Fruit fly (Drosophila melanogaster) whole organism, embryonic: ENCODE measurements around the gene hmw.
A peak's percentile ranks its signal among the peaks of the same experiment; 100 is the strongest.

Experiments
- Aef1 ChIP-seq: fragments of 200-800 bp; sonication (Bioruptor generic); IDR thresholded peaks from 3 replicates; pipeline ENCODE4 v1.3.6; 2022; ENCODE audit warnings: missing biosample characterization, missing genetic modification characterization
- Asciz ChIP-seq: fragments of 200-800 bp; sonication (Bioruptor generic); optimal IDR thresholded peaks from 2 replicates; lab custom pipeline; 2017; ENCODE audit warnings: missing biosample characterization, mild to moderate bottlenecking, missing genetic modification characterization, missing genetic modification reagents
- Awh ChIP-seq: fragments of 200-800 bp; sonication (Bioruptor generic); IDR thresholded peaks from 2 replicates; pipeline ENCODE4, ENCODE4 v1.3.6; 2022; ENCODE audit warnings: missing biosample characterization, missing genetic modification characterization
- C15 ChIP-seq: fragments of 200-800 bp; sonication (Bioruptor generic); IDR thresholded peaks from 3 replicates; pipeline ENCODE4 v1.3.6; 2022; ENCODE audit warnings: missing biosample characterization, missing genetic modification characterization
- CG10462 ChIP-seq: fragments of 200-800 bp; sonication (Bioruptor generic); optimal IDR thresholded peaks from 2 replicates; lab custom pipeline; 2016; ENCODE audit warnings: missing biosample characterization, missing genetic modification characterization
- CG10543 ChIP-seq: fragments of 200-800 bp; sonication (Bioruptor generic); optimal IDR thresholded peaks from 3 replicates; lab custom pipeline; 2017; ENCODE audit warnings: missing biosample characterization, mild to moderate bottlenecking, missing genetic modification characterization, moderate library complexity
- CG11723 ChIP-seq: fragments of 200-800 bp; sonication (Bioruptor generic); optimal IDR thresholded peaks from 2 replicates; lab custom pipeline; 2017; ENCODE audit warnings: missing biosample characterization, mild to moderate bottlenecking, missing genetic modification characterization
- CG17359 ChIP-seq: fragments of 200-800 bp; sonication (Bioruptor generic); optimal IDR thresholded peaks from 3 replicates; lab custom pipeline; 2018; ENCODE audit warnings: missing biosample characterization, mild to moderate bottlenecking, missing genetic modification characterization, moderate library complexity
- CG17361 ChIP-seq: fragments of 200-800 bp; sonication (Bioruptor generic); IDR thresholded peaks from 3 replicates; pipeline ENCODE4 v1.3.6; 2022; ENCODE audit warnings: missing biosample characterization, missing genetic modification characterization
- CG1832 ChIP-seq: fragments of 200-800 bp; sonication (Bioruptor generic); optimal IDR thresholded peaks from 2 replicates; lab custom pipeline; 2017; ENCODE audit warnings: missing biosample characterization, mild to moderate bottlenecking, missing genetic modification characterization, inconsistent platforms
- CG2199 ChIP-seq: fragments of 200-800 bp; sonication (Bioruptor generic); IDR thresholded peaks from 3 replicates; pipeline ENCODE4 v1.3.6; 2022; ENCODE audit warnings: missing biosample characterization, missing genetic modification characterization
- CG2202 ChIP-seq: fragments of 200-800 bp; sonication (Bioruptor generic); optimal IDR thresholded peaks from 2 replicates; lab custom pipeline; 2018; ENCODE audit warnings: missing biosample characterization, mild to moderate bottlenecking, missing genetic modification characterization
- CG2678 ChIP-seq: fragments of 200-800 bp; sonication (Bioruptor generic); optimal IDR thresholded peaks from 3 replicates; lab custom pipeline; 2019; ENCODE audit warnings: missing biosample characterization, mild to moderate bottlenecking, missing genetic modification characterization, moderate library complexity
- CG30403 ChIP-seq: fragments of 200-800 bp; sonication (Bioruptor generic); optimal IDR thresholded peaks from 3 replicates; lab custom pipeline; 2016; ENCODE audit warnings: missing biosample characterization, missing genetic modification characterization
- CG32767 ChIP-seq: fragments of 200-800 bp; sonication (Bioruptor generic); IDR thresholded peaks from 2 replicates; pipeline ENCODE4 v1.3.6; 2022; ENCODE audit warnings: missing biosample characterization, missing genetic modification characterization
- CG33557 ChIP-seq: fragments of 200-800 bp; sonication (Bioruptor generic); optimal IDR thresholded peaks from 2 replicates; lab custom pipeline; 2019; ENCODE audit warnings: missing biosample characterization, mild to moderate bottlenecking, missing genetic modification characterization, moderate library complexity
- CG4404 ChIP-seq: fragments of 200-800 bp; sonication (Bioruptor generic); IDR thresholded peaks from 2 replicates; pipeline ENCODE4 v1.3.6; 2022; ENCODE audit warnings: missing biosample characterization, missing genetic modification characterization
- CG7556 ChIP-seq: fragments of 200-800 bp; sonication (Bioruptor generic); optimal IDR thresholded peaks from 2 replicates; lab custom pipeline; 2017; ENCODE audit warnings: missing biosample characterization, mild to moderate bottlenecking, missing genetic modification characterization
- CG7745 ChIP-seq: fragments of 200-800 bp; sonication (Bioruptor generic); optimal IDR thresholded peaks from 2 replicates; lab custom pipeline; 2018; ENCODE audit warnings: missing biosample characterization, mild to moderate bottlenecking, missing genetic modification characterization, moderate library complexity
- CG7839 ChIP-seq: fragments of 200-800 bp; sonication (Bioruptor generic); optimal IDR thresholded peaks from 3 replicates; lab custom pipeline; 2018; ENCODE audit warnings: missing biosample characterization, mild to moderate bottlenecking, missing genetic modification characterization, moderate library complexity
- CHES-1-like ChIP-seq: fragments of 200-800 bp; sonication (Bioruptor generic); optimal IDR thresholded peaks from 2 replicates; lab custom pipeline; 2016; ENCODE audit warnings: missing biosample characterization, missing genetic modification characterization
- Hand ChIP-seq: fragments of 200-800 bp; sonication (Bioruptor generic); optimal IDR thresholded peaks from 2 replicates; lab custom pipeline; 2017; ENCODE audit warnings: mild to moderate bottlenecking, missing biosample characterization, missing genetic modification reagents, missing genetic modification characterization
- Hr78 ChIP-seq, 2 experiments: fragments of 200-800 bp in 1 of 2; fragments of >200 bp in 1 of 2; sonication (Bioruptor generic) in 1 of 2; optimal IDR thresholded peaks; 2 replicates each; lab custom pipeline; 2017 to 2019; ENCODE audit warnings: missing biosample characterization in 2 of 2, missing genetic modification characterization in 2 of 2, mild to moderate bottlenecking in 1 of 2, moderate library complexity in 1 of 2
- MTF-1 ChIP-seq: fragments of 200-800 bp; sonication (Bioruptor generic); optimal IDR thresholded peaks from 2 replicates; lab custom pipeline; 2018; ENCODE audit warnings: missing biosample characterization, mild to moderate bottlenecking, missing genetic modification characterization, borderline replicate concordance
- Mes4 ChIP-seq: fragments of 200-800 bp; sonication (Bioruptor generic); optimal IDR thresholded peaks from 2 replicates; lab custom pipeline; 2016; ENCODE audit warnings: missing biosample characterization, missing genetic modification characterization
- Nf-YC ChIP-seq: fragments of 200-800 bp; optimal IDR thresholded peaks from 3 replicates; lab custom pipeline; 2019; ENCODE audit warnings: missing biosample characterization, mild to moderate bottlenecking, missing genetic modification characterization, moderate library complexity
- Ravus ChIP-seq: fragments of 200-800 bp; sonication (Bioruptor generic); IDR thresholded peaks from 2 replicates; pipeline ENCODE4 v1.3.6; 2022; ENCODE audit warnings: missing biosample characterization, missing genetic modification characterization
- Side ChIP-seq: fragments of 200-800 bp; sonication (Bioruptor generic); optimal IDR thresholded peaks from 2 replicates; lab custom pipeline; 2016; ENCODE audit warnings: missing biosample characterization, missing genetic modification characterization
- Vsx1 ChIP-seq: fragments of 200-800 bp; sonication (Bioruptor generic); optimal IDR thresholded peaks from 2 replicates; lab custom pipeline; 2017; ENCODE audit warnings: missing biosample characterization, mild to moderate bottlenecking, missing genetic modification characterization, missing genetic modification reagents
- ab ChIP-seq: fragments of 200-800 bp; sonication (Bioruptor generic); optimal IDR thresholded peaks from 2 replicates; lab custom pipeline; 2016; ENCODE audit warnings: missing biosample characterization, missing genetic modification characterization
- aop ChIP-seq: fragments of 200-800 bp; sonication (Bioruptor generic); IDR thresholded peaks from 2 replicates; pipeline ENCODE4 v1.3.6; 2022; ENCODE audit warnings: missing biosample characterization, missing genetic modification characterization
- ara ChIP-seq: fragments of 200-800 bp; sonication (Bioruptor generic); IDR thresholded peaks from 2 replicates; pipeline ENCODE4 v1.3.6; 2022; ENCODE audit warnings: missing biosample characterization, missing genetic modification characterization
- chn ChIP-seq: fragments of 200-800 bp; sonication (Bioruptor generic); optimal IDR thresholded peaks from 2 replicates; lab custom pipeline; 2016; ENCODE audit warnings: missing biosample characterization, missing genetic modification characterization
- disco-r ChIP-seq: fragments of 200-800 bp; sonication (Bioruptor generic); optimal IDR thresholded peaks from 2 replicates; lab custom pipeline; 2016; ENCODE audit warnings: missing biosample characterization, missing genetic modification characterization
- ewg ChIP-seq: fragments of 200-800 bp; sonication (Bioruptor generic); optimal IDR thresholded peaks from 3 replicates; lab custom pipeline; 2017; ENCODE audit warnings: mild to moderate bottlenecking, missing biosample characterization, missing genetic modification reagents, missing genetic modification characterization
- hb ChIP-seq: fragments of 200-800 bp; sonication (Bioruptor generic); IDR thresholded peaks from 3 replicates; pipeline ENCODE4 v1.3.6; 2022; ENCODE audit warnings: missing biosample characterization, missing genetic modification characterization; ENCODE audit not compliant: partially characterized antibody
- her ChIP-seq: fragments of 200-800 bp; sonication (Bioruptor generic); optimal IDR thresholded peaks from 2 replicates; lab custom pipeline; 2016; ENCODE audit warnings: missing biosample characterization, missing genetic modification characterization
- inv ChIP-seq: fragments of 200-800 bp; sonication (Bioruptor generic); IDR thresholded peaks from 2 replicates; pipeline ENCODE4 v1.3.6; 2022; ENCODE audit warnings: missing biosample characterization, missing genetic modification characterization; ENCODE audit not compliant: partially characterized antibody
- kah ChIP-seq: fragments of 200-800 bp; sonication (Bioruptor generic); optimal IDR thresholded peaks from 2 replicates; lab custom pipeline; 2018; ENCODE audit warnings: missing biosample characterization, mild to moderate bottlenecking, missing genetic modification characterization
- kay ChIP-seq: fragments of 200-800 bp; sonication (Bioruptor generic); optimal IDR thresholded peaks from 2 replicates; lab custom pipeline; 2016; ENCODE audit warnings: missing biosample characterization, missing genetic modification characterization
- klu ChIP-seq: fragments of 200-800 bp; sonication (Bioruptor generic); IDR thresholded peaks from 2 replicates; pipeline ENCODE4 v1.3.6; 2022; ENCODE audit warnings: missing biosample characterization, missing genetic modification characterization
- lmd ChIP-seq: fragments of 200-800 bp; sonication (Bioruptor generic); IDR thresholded peaks from 2 replicates; pipeline ENCODE4 v1.3.6; 2022; ENCODE audit warnings: missing biosample characterization, missing genetic modification characterization
- nau ChIP-seq: fragments of 200-800 bp; sonication (Bioruptor generic); optimal IDR thresholded peaks from 3 replicates; lab custom pipeline; 2017; ENCODE audit warnings: missing biosample characterization, mild to moderate bottlenecking, missing genetic modification characterization, missing genetic modification reagents
- pum ChIP-seq: fragments of 200-800 bp; sonication (Bioruptor generic); optimal IDR thresholded peaks from 2 replicates; lab custom pipeline; 2016; ENCODE audit warnings: missing biosample characterization, missing genetic modification characterization
- repo ChIP-seq: fragments of 200-800 bp; sonication (Bioruptor generic); optimal IDR thresholded peaks from 2 replicates; lab custom pipeline; 2016; ENCODE audit warnings: missing biosample characterization, missing genetic modification characterization
- sens-2 ChIP-seq: fragments of 200-800 bp; sonication (Bioruptor generic); IDR thresholded peaks from 2 replicates; pipeline ENCODE4 v1.3.6; 2022; ENCODE audit warnings: missing biosample characterization, missing genetic modification characterization
- sisA ChIP-seq: fragments of 200-800 bp; sonication (Bioruptor generic); IDR thresholded peaks from 2 replicates; pipeline ENCODE4 v1.3.6; 2022; ENCODE audit warnings: missing biosample characterization, missing genetic modification characterization
- sr ChIP-seq: fragments of 200-800 bp; sonication (Bioruptor generic); IDR thresholded peaks from 3 replicates; pipeline ENCODE4 v1.3.6; 2022; ENCODE audit warnings: missing biosample characterization, missing genetic modification characterization
- tll ChIP-seq, 2 experiments: fragments of 200-800 bp in 1 of 2; fragments of >200 bp in 1 of 2; sonication (Bioruptor generic) in 1 of 2; optimal IDR thresholded peaks; 2 replicates each; lab custom pipeline; 2017 to 2019; ENCODE audit warnings: missing biosample characterization in 2 of 2, missing genetic modification characterization in 2 of 2, mild to moderate bottlenecking in 1 of 2, moderate library complexity in 1 of 2
- tx ChIP-seq: fragments of 200-800 bp; sonication (Bioruptor generic); optimal IDR thresholded peaks from 2 replicates; lab custom pipeline; 2016; ENCODE audit warnings: missing biosample characterization, missing genetic modification characterization

Gene hmw

DNA sequence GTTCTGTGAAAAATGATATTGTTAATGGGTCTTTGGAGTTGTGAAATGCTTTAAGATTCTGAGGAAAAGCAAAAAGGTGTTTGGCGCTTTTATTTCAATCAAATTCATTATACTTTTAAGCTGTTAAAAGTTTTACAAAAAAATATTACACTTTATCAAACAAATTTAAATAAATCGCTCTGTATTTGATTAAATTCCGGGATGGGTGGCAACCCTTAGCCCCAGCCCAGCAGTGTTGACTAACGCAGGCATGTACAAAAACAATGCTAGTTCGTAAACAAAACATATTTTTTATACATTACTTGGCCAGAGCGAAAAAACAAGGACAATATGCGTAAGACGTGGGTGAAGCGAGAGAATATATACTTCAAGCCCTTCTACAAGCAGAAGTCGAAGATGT, 42.9 kb downstream of the hmw start, which contains the start of gene CG7685 (continued):
- TF ChIP-seq C15 (GFP tag; lab: Robert Waterston, UW) (no peak), tll (GFP tag; optimal IDR thresholded peaks at IDR 0.05; lab: Kevin White, UChicago) (no peak), ara (GFP tag; lab: Robert Waterston, UW) (peak; percentile 51; the same call in 1 of the 2 replicates), CG7839 (tag; lab: Kevin White, UChicago) (peak; percentile 62), CG11723 (GFP tag; lab: Kevin White, UChicago) (no peak), CG4404 (GFP tag; lab: Robert Waterston, UW) (no peak), CG2199 (0 out of 3 replicates have a peak, but pooled peaks have one; percentile 32), Ravus (GFP tag; lab: Robert Waterston, UW) (no peak), klu (no peak), Hr78 (GFP tag; optimal IDR thresholded peaks at IDR 0.05; lab: Kevin White, UChicago) (no peak), CG2678 (tag; lab: Kevin White, UChicago) (peak; percentile 68), Nf-YC (peak; percentile 69), lmd (GFP tag; lab: Robert Waterston, UW) (peak; percentile 56; the same call in 1 of the 2 replicates), CG10462 (GFP tag; lab: Kevin White, UChicago) (no peak), her (GFP tag; lab: Kevin White, UChicago) (peak; percentile 63), nau (GFP tag; lab: Kevin White, UChicago) (peak; percentile 51), sens-2 (no peak), ab (GFP tag; lab: Kevin White, UChicago) (no peak), chn (GFP tag; lab: Kevin White, UChicago) (peak; percentile 64), hb (no peak), CG10543 (GFP tag; lab: Kevin White, UChicago) (peak; percentile 78), Side (GFP tag; lab: Kevin White, UChicago) (peak; percentile 62), tx (GFP tag; lab: Kevin White, UChicago) (peak; percentile 51), CG32767 (no peak), CG1832 (GFP tag; lab: Kevin White, UChicago) (no peak), repo (GFP tag; lab: Kevin White, UChicago) (peak; percentile 63), Hand (no peak), Mes4 (GFP tag; lab: Kevin White, UChicago) (peak; percentile 8), CG33557 (GFP tag; lab: Kevin White, UChicago) (peak; percentile 40), pum (GFP tag; lab: Kevin White, UChicago) (peak; percentile 43), CG17359 (tag; lab: Kevin White, UChicago) (peak; percentile 63), inv (GFP tag; lab: Robert Waterston, UW) (no peak), Aef1 (GFP tag; lab: Robert Waterston, UW) (peak; percentile 84), Asciz (GFP tag; lab: Kevin White, UChicago) (peak; percentile 18), kah (GFP tag; lab: Kevin White, UChicago) (peak; percentile 56), kay (peak; percentile 35), CG17361 (GFP tag; lab: Robert Waterston, UW) (peak; percentile 58; the same call in 1 of the 3 replicates), CG2202 (tag; lab: Kevin White, UChicago) (peak; percentile 17), CG30403 (GFP tag; lab: Kevin White, UChicago) (peak; percentile 69), CG7556 (peak; percentile 61), disco-r (GFP tag; lab: Kevin White, UChicago) (no peak), aop (no peak), sisA (GFP tag; lab: Robert Waterston, UW) (0 out of 2 replicates have a peak, but pooled peaks have one; percentile 32), Vsx1 (GFP tag; lab: Kevin White, UChicago) (peak; percentile 8), ewg (GFP tag; lab: Kevin White, UChicago) (peak; percentile 19), MTF-1 (GFP tag; lab: Kevin White, UChicago) (no peak), Awh (GFP tag; lab: Robert Waterston, UW) (0 out of 2 replicates have a peak, but pooled peaks have one; percentile 23), CHES-1-like (peak; percentile 81), sr (no peak), CG7745 (no peak)
